Worm (Caenorhabditis elegans): ENCODE data around the gene B0563.5.

Gene B0563.5

ce11 chrX:9145848-9146247 is at the start of gene B0563.5:
Gene B0563.5 (plus strand): TSS chrX:9146148.
- TF ChIP-seq T22C8.4 (GFP tag; IDR thresholded peaks at IDR 0.05) (no peak), cog-1 (tag; optimal IDR thresholded peaks at IDR 0.05) (no peak), flt-1 (GFP tag; IDR thresholded peaks at IDR 0.05) (no peak), ztf-29 (GFP tag; IDR thresholded peaks at IDR 0.05) (no peak), ztf-23 (GFP tag; IDR thresholded peaks at IDR 0.05) (no peak), klf-2 (GFP tag; conservative IDR thresholded peaks at IDR 0.05) (no peak), tab-1 (GFP tag; IDR thresholded peaks at IDR 0.05) (no peak), ref-1 (GFP tag; conservative IDR thresholded peaks at IDR 0.05) (no peak), med-1 (GFP tag; optimal IDR thresholded peaks at IDR 0.05; ENCODE audit: insufficient read depth) (no peak)

- no peak for TF ChIP-seq flt-1 (GFP tag; IDR thresholded peaks at IDR 0.05)
- no peak for TF ChIP-seq tab-1 (GFP tag; IDR thresholded peaks at IDR 0.05)
- no peak for TF ChIP-seq klf-2 (GFP tag; conservative IDR thresholded peaks at IDR 0.05)
- TF ChIP-seq T22C8.4 (GFP tag; IDR thresholded peaks at IDR 0.05), result no peak
- TF ChIP-seq ztf-29 (GFP tag; IDR thresholded peaks at IDR 0.05), result no peak
- no peak for TF ChIP-seq med-1 (GFP tag; optimal IDR thresholded peaks at IDR 0.05; ENCODE audit: insufficient read depth)
- TF ChIP-seq ref-1 (GFP tag; conservative IDR thresholded peaks at IDR 0.05), result no peak
These were observed 49.1 kb upstream of the B0563.5 start for ce11 chrX:9096861-9097260.

ce11 chrX:9102150-9102549 is 43.8 kb upstream of the B0563.5 start:
- TF ChIP-seq tab-1 (GFP tag; IDR thresholded peaks at IDR 0.05), result 0 out of 2 replicates have a peak, but pooled peaks have one; percentile 62
- TF ChIP-seq ztf-29 (GFP tag; IDR thresholded peaks at IDR 0.05), result no peak
- TF ChIP-seq med-1 (GFP tag; optimal IDR thresholded peaks at IDR 0.05; ENCODE audit: insufficient read depth), result no peak
- 0 out of 2 replicates have a peak, but pooled peaks have one; percentile 57 for TF ChIP-seq ztf-23 (GFP tag; IDR thresholded peaks at IDR 0.05)
- no peak for TF ChIP-seq T22C8.4 (GFP tag; IDR thresholded peaks at IDR 0.05)
- TF ChIP-seq ref-1 (GFP tag; conservative IDR thresholded peaks at IDR 0.05), result no peak
- peak; percentile 58; the same call in 1 of the 2 replicates for TF ChIP-seq flt-1 (GFP tag; IDR thresholded peaks at IDR 0.05)
- TF ChIP-seq cog-1 (tag; optimal IDR thresholded peaks at IDR 0.05), result peak; percentile 49
- TF ChIP-seq klf-2 (GFP tag; conservative IDR thresholded peaks at IDR 0.05), result no peak

- TF ChIP-seq med-1 (GFP tag; optimal IDR thresholded peaks at IDR 0.05; ENCODE audit: insufficient read depth) (no peak), flt-1 (GFP tag; IDR thresholded peaks at IDR 0.05) (no peak), ztf-29 (GFP tag; IDR thresholded peaks at IDR 0.05) (no peak)
These were observed 42.9 kb upstream of the B0563.5 start for ce11 chrX:9103048-9103447.

ce11 chrX:9103584-9103983 is 42.4 kb upstream of the B0563.5 start:
- TF ChIP-seq ztf-29 (GFP tag; IDR thresholded peaks at IDR 0.05) (no peak), med-1 (GFP tag; optimal IDR thresholded peaks at IDR 0.05; ENCODE audit: insufficient read depth) (no peak), tab-1 (GFP tag; IDR thresholded peaks at IDR 0.05) (no peak), cog-1 (tag; optimal IDR thresholded peaks at IDR 0.05) (no peak), klf-2 (GFP tag; conservative IDR thresholded peaks at IDR 0.05) (no peak)

- TF ChIP-seq tab-1 (GFP tag; IDR thresholded peaks at IDR 0.05) (no peak), ref-1 (GFP tag; conservative IDR thresholded peaks at IDR 0.05) (no peak), ztf-23 (GFP tag; IDR thresholded peaks at IDR 0.05) (no peak), T22C8.4 (GFP tag; IDR thresholded peaks at IDR 0.05) (no peak), ztf-29 (GFP tag; IDR thresholded peaks at IDR 0.05) (no peak), flt-1 (GFP tag; IDR thresholded peaks at IDR 0.05) (no peak), klf-2 (GFP tag; conservative IDR thresholded peaks at IDR 0.05) (no peak), med-1 (GFP tag; optimal IDR thresholded peaks at IDR 0.05; ENCODE audit: insufficient read depth) (no peak), cog-1 (tag; optimal IDR thresholded peaks at IDR 0.05) (no peak)
These were observed 41.5 kb upstream of the B0563.5 start for ce11 chrX:9104399-9104798.

- no peak for TF ChIP-seq ref-1 (GFP tag; conservative IDR thresholded peaks at IDR 0.05)
- TF ChIP-seq ztf-23 (GFP tag; IDR thresholded peaks at IDR 0.05), result no peak
- no peak for TF ChIP-seq flt-1 (GFP tag; IDR thresholded peaks at IDR 0.05)
These were observed 40.9 kb upstream of the B0563.5 start for ce11 chrX:9105075-9105474.

ce11 chrX:9105888-9106287 is 40.1 kb upstream of the B0563.5 start:
- TF ChIP-seq flt-1 (GFP tag; IDR thresholded peaks at IDR 0.05), result no peak
- TF ChIP-seq cog-1 (tag; optimal IDR thresholded peaks at IDR 0.05), result no peak
- TF ChIP-seq ref-1 (GFP tag; conservative IDR thresholded peaks at IDR 0.05), result no peak
- no peak for TF ChIP-seq tab-1 (GFP tag; IDR thresholded peaks at IDR 0.05)
- TF ChIP-seq ztf-29 (GFP tag; IDR thresholded peaks at IDR 0.05), result no peak
- TF ChIP-seq ztf-23 (GFP tag; IDR thresholded peaks at IDR 0.05), result no peak
- no peak for TF ChIP-seq med-1 (GFP tag; optimal IDR thresholded peaks at IDR 0.05; ENCODE audit: insufficient read depth)
- TF ChIP-seq klf-2 (GFP tag; conservative IDR thresholded peaks at IDR 0.05), result no peak
- TF ChIP-seq T22C8.4 (GFP tag; IDR thresholded peaks at IDR 0.05), result no peak

- no peak for TF ChIP-seq klf-2 (GFP tag; conservative IDR thresholded peaks at IDR 0.05)
- no peak for TF ChIP-seq cog-1 (tag; optimal IDR thresholded peaks at IDR 0.05)
- TF ChIP-seq ztf-23 (GFP tag; IDR thresholded peaks at IDR 0.05), result no peak
- no peak for TF ChIP-seq T22C8.4 (GFP tag; IDR thresholded peaks at IDR 0.05)
- no peak for TF ChIP-seq ref-1 (GFP tag; conservative IDR thresholded peaks at IDR 0.05)
- TF ChIP-seq tab-1 (GFP tag; IDR thresholded peaks at IDR 0.05), result no peak
- no peak for TF ChIP-seq ztf-29 (GFP tag; IDR thresholded peaks at IDR 0.05)
- no peak for TF ChIP-seq flt-1 (GFP tag; IDR thresholded peaks at IDR 0.05)
- no peak for TF ChIP-seq med-1 (GFP tag; optimal IDR thresholded peaks at IDR 0.05; ENCODE audit: insufficient read depth)
These were observed 38.1 kb upstream of the B0563.5 start for ce11 chrX:9107866-9108265.

ce11 chrX:9111585-9111984 is 34.4 kb upstream of the B0563.5 start:
- no peak for TF ChIP-seq klf-2 (GFP tag; conservative IDR thresholded peaks at IDR 0.05)
- no peak for TF ChIP-seq cog-1 (tag; optimal IDR thresholded peaks at IDR 0.05)
- no peak for TF ChIP-seq ztf-23 (GFP tag; IDR thresholded peaks at IDR 0.05)
- TF ChIP-seq flt-1 (GFP tag; IDR thresholded peaks at IDR 0.05), result no peak
- TF ChIP-seq T22C8.4 (GFP tag; IDR thresholded peaks at IDR 0.05), result no peak

ce11 chrX:9113829-9114228 is 32.1 kb upstream of the B0563.5 start, which contains the start of gene C25A11.2:
Gene C25A11.2 (plus strand): TSS chrX:9114066.
- TF ChIP-seq ztf-29 (GFP tag; IDR thresholded peaks at IDR 0.05), result no peak
- TF ChIP-seq ztf-23 (GFP tag; IDR thresholded peaks at IDR 0.05), result 0 out of 2 replicates have a peak, but pooled peaks have one; percentile 41
- TF ChIP-seq flt-1 (GFP tag; IDR thresholded peaks at IDR 0.05), result peak; percentile 46; the same call in 1 of the 2 replicates
